Worm (Caenorhabditis elegans): Measurements from ENCODE around the gene K01A12.4.

Gene K01A12.4

ce11 chrX:8598491-8598890 lies 12.2 kb upstream of the K01A12.4 start:
- no peak for TF ChIP-seq nhr-28 (tag; optimal IDR thresholded peaks at IDR 0.05)
- no peak for TF ChIP-seq egl-5 (tag; optimal IDR thresholded peaks at IDR 0.05)
- no peak for TF ChIP-seq lin-39 (tag; optimal IDR thresholded peaks at IDR 0.05)
- no peak for TF ChIP-seq ama-1 (optimal IDR thresholded peaks at IDR 0.05)
- no peak for TF ChIP-seq nhr-23 (tag; optimal IDR thresholded peaks at IDR 0.05)
- TF ChIP-seq ceh-16 (tag; optimal IDR thresholded peaks at IDR 0.05) = no peak
- no peak for TF ChIP-seq nhr-77 (tag; optimal IDR thresholded peaks at IDR 0.05)
- no peak for TF ChIP-seq mml-1 (tag; optimal IDR thresholded peaks at IDR 0.05)
- TF ChIP-seq nhr-76 (tag; optimal IDR thresholded peaks at IDR 0.05) = no peak
- no peak for TF ChIP-seq daf-12 (tag; optimal IDR thresholded peaks at IDR 0.05)
- no peak for TF ChIP-seq nhr-67 (tag; optimal IDR thresholded peaks at IDR 0.05)

DNA sequence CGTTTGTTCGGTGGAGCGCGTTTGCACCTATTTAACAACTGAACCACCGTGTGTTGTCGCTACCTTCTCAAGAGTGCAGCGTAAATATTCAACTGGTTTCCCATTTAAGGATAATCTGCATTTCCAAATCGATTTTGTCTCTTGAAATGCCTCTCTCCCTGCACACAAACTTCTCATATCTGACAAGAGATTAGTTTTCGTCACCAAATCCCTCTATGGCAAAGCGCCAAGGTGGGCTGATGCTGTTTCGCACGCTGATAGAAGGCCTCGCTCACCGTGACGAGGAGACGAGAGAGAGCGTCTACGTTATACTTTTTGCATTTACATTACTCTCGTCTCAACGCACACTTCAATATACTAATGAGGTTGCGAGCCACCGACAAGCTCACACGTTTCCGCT lies 11.0 kb upstream of the K01A12.4 start:
- TF ChIP-seq elt-1 (tag; optimal IDR thresholded peaks at IDR 0.05) (no peak), zag-1 (tag; optimal IDR thresholded peaks at IDR 0.05) (no peak), ceh-9 (tag; optimal IDR thresholded peaks at IDR 0.05) (no peak), ztf-4 (tag; optimal IDR thresholded peaks at IDR 0.05) (no peak), lin-15B (tag; optimal IDR thresholded peaks at IDR 0.05) (no peak)

- TF ChIP-seq jun-1 (tag; optimal IDR thresholded peaks at IDR 0.05) (no peak), ztf-11 (tag; optimal IDR thresholded peaks at IDR 0.05) (no peak)
These were observed 9.5 kb upstream of the K01A12.4 start, which contains the start of gene F18E9.1 for ce11 chrX:8601235-8601634. Gene F18E9.1, plus strand, starts transcription at chrX:8601535.

ce11 chrX:8602722-8603427 lies 7.8 kb upstream of the K01A12.4 start:
- no peak for TF ChIP-seq pqm-1 (tag; optimal IDR thresholded peaks at IDR 0.05)
- TF ChIP-seq hmg-11 (tag; optimal IDR thresholded peaks at IDR 0.05) = no peak
- no peak for TF ChIP-seq eor-1 (tag; optimal IDR thresholded peaks at IDR 0.05)
- no peak for TF ChIP-seq mdl-1 (tag; optimal IDR thresholded peaks at IDR 0.05)
- no peak for TF ChIP-seq sea-2 (GFP tag; optimal IDR thresholded peaks at IDR 0.05)
- TF ChIP-seq nhr-25 (tag; optimal IDR thresholded peaks at IDR 0.05) = no peak
- no peak for TF ChIP-seq nhr-11 (tag; optimal IDR thresholded peaks at IDR 0.05)
- TF ChIP-seq tbx-2 (tag; optimal IDR thresholded peaks at IDR 0.05) = no peak
- TF ChIP-seq ama-1 (optimal IDR thresholded peaks at IDR 0.05) = no peak
- TF ChIP-seq nhr-43 (tag; optimal IDR thresholded peaks at IDR 0.05; ENCODE audit: poor library complexity, severe bottlenecking) = no peak
- TF ChIP-seq ZK546.5 (tag; optimal IDR thresholded peaks at IDR 0.05) = no peak
- no peak for TF ChIP-seq fkh-2 (tag; optimal IDR thresholded peaks at IDR 0.05)
- TF ChIP-seq ceh-9 (tag; optimal IDR thresholded peaks at IDR 0.05) = no peak
- no peak for TF ChIP-seq nhr-77 (tag; optimal IDR thresholded peaks at IDR 0.05)
- no peak for TF ChIP-seq nhr-12 (tag; optimal IDR thresholded peaks at IDR 0.05)
- no peak for TF ChIP-seq pha-4 (tag; optimal IDR thresholded peaks at IDR 0.05)
- no peak for TF ChIP-seq elt-2 (tag; optimal IDR thresholded peaks at IDR 0.05)

ce11 chrX:8604160-8604559 lies 6.5 kb upstream of the K01A12.4 start:
- TF ChIP-seq ztf-4 (tag; optimal IDR thresholded peaks at IDR 0.05) = no peak
- no peak for TF ChIP-seq jun-1 (tag; optimal IDR thresholded peaks at IDR 0.05)
- TF ChIP-seq mml-1 (tag; optimal IDR thresholded peaks at IDR 0.05) = no peak
- TF ChIP-seq pqm-1 (tag; optimal IDR thresholded peaks at IDR 0.05) = peak; percentile 27
- TF ChIP-seq elt-2 (tag; optimal IDR thresholded peaks at IDR 0.05) = peak; percentile 82

DNA sequence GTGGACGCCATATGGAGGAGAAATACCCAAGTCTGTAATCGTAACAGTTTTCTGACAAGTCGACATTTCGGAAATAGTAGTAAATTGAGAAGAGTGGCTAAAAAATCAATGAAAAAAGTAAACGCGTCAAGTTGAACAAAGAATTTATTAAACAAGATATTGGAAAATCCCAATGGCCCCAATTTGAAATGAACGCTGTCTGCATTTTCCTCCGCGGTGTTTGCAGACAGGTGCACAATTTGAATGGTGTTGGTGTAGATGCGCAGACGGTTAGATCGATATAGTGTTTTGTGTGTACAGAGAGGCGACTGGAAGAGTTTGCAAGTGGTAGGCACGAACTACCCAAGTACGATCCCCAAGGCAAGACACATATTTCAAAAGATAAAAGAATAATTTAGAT lies 5.7 kb upstream of the K01A12.4 start, which contains the start of the genes H35N09.2 and H35N09.1:
Gene H35N09.2 (minus strand): TSS at position 54 of the 400 bp plus-strand sequence.
Gene H35N09.1 (plus strand): TSS at position 335 of the 400 bp plus-strand sequence.
- no peak for TF ChIP-seq ztf-4 (tag; optimal IDR thresholded peaks at IDR 0.05)
- no peak for TF ChIP-seq ceh-82 (tag; optimal IDR thresholded peaks at IDR 0.05)
- TF ChIP-seq hmg-11 (tag; optimal IDR thresholded peaks at IDR 0.05) = peak; percentile 45
- TF ChIP-seq elt-2 (tag; optimal IDR thresholded peaks at IDR 0.05) = peak; percentile 34
- TF ChIP-seq nhr-12 (tag; optimal IDR thresholded peaks at IDR 0.05) = no peak
- TF ChIP-seq nhr-25 (tag; optimal IDR thresholded peaks at IDR 0.05) = peak; percentile 15
- no peak for TF ChIP-seq skn-1 (tag; optimal IDR thresholded peaks at IDR 0.05)
- TF ChIP-seq pha-4 (tag; optimal IDR thresholded peaks at IDR 0.05) = peak; percentile 89
- TF ChIP-seq pqm-1 (tag; optimal IDR thresholded peaks at IDR 0.05) = no peak
- TF ChIP-seq ceh-28 (tag; optimal IDR thresholded peaks at IDR 0.05) = peak; percentile 3
- TF ChIP-seq nfya-1 (tag; optimal IDR thresholded peaks at IDR 0.05; ENCODE audit: insufficient read depth) = peak; percentile 47
- TF ChIP-seq ztf-11 (tag; optimal IDR thresholded peaks at IDR 0.05) = no peak
- TF ChIP-seq zag-1 (tag; optimal IDR thresholded peaks at IDR 0.05) = no peak
- TF ChIP-seq daf-12 (tag; optimal IDR thresholded peaks at IDR 0.05) = no peak
- no peak for TF ChIP-seq R02D3.7 (tag; optimal IDR thresholded peaks at IDR 0.05)
- TF ChIP-seq nhr-67 (tag; optimal IDR thresholded peaks at IDR 0.05) = no peak
- peak; percentile 36 for TF ChIP-seq lin-39 (tag; optimal IDR thresholded peaks at IDR 0.05)
- TF ChIP-seq nhr-23 (tag; optimal IDR thresholded peaks at IDR 0.05) = peak; percentile 68
